Fruit fly (Drosophila melanogaster) whole organism, adult: Measurements from ENCODE around the gene Coq6.

ENCODE experiments used
- CG12768 ChIP-seq: fragments of 200-800 bp; sonication (Bioruptor generic); optimal IDR thresholded peaks from 2 replicates; lab custom pipeline; 2017; ENCODE audit warnings: missing biosample characterization, missing genetic modification characterization, mild to moderate bottlenecking, moderate library complexity, missing genetic modification reagents
- CG33017 ChIP-seq: fragments of 200-800 bp; sonication (Bioruptor generic); optimal IDR thresholded peaks from 2 replicates; lab custom pipeline; 2018; ENCODE audit warnings: missing biosample characterization, mild to moderate bottlenecking, missing genetic modification characterization, moderate library complexity

DNA sequence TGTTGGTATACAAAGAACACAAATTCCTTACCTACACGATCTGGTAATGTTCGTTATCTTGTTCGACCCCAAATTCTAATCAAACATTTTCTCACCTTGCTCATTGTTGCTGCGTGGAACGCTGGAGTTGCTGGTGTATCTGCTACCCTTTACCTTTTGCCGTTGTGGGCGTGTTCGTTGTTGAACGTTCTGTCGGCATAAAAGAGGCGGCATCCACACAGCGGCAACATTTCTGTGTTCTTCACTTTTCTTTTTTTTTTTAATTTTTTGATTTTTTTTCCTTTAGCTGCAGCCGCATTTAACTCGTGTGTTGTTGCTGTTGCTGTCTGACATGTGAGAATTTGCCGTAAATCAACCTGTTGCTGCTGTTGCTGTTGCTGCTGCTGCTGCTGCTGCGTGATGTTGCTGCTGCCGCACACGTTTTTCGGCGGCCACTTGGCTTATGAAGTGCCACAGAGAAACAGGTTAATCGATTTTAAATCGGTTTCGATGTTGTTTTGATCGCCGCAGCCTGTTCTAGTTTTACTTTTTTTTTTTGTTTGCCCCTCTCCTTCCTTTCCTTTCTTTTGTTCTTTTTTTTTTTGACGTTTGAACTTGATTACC, 42.2 kb downstream of the Coq6 start:
- TF ChIP-seq CG12768 (GFP tag; lab: Kevin White, UChicago), result no peak
- TF ChIP-seq CG33017 (tag; lab: Kevin White, UChicago), result no peak
